Worm (Caenorhabditis elegans) whole organism, young adult: Measurements from ENCODE around the gene cyy-1.

ENCODE experiments used
- C17E4.6 ChIP-seq: fragments of 200-800 bp; sonication (Bioruptor generic); IDR thresholded peaks from 2 replicates; pipeline ENCODE4 v1.3.6; 2022; ENCODE audit warnings: missing genetic modification reagents, missing genetic modification characterization, missing compliant biosample characterization
- D2030.7 ChIP-seq: fragments of 200-800 bp; sonication (Bioruptor generic); IDR thresholded peaks from 2 replicates; pipeline ENCODE4 v1.3.6; 2022; ENCODE audit warnings: missing genetic modification reagents, missing genetic modification characterization, missing compliant biosample characterization
- F22D6.2 ChIP-seq: sonication (generic microtip); optimal IDR thresholded peaks from 2 replicates; lab custom pipeline; 2016; ENCODE audit warnings: mild to moderate bottlenecking, missing genetic modification characterization, missing compliant biosample characterization
- F49E8.2 ChIP-seq: sonication (generic microtip); optimal IDR thresholded peaks from 3 replicates; lab custom pipeline; 2017; ENCODE audit warnings: missing genetic modification characterization, mild to moderate bottlenecking, missing compliant biosample characterization, antibody characterized with exemption, moderate library complexity; ENCODE audit not compliant: insufficient read depth
- F52B5.7 ChIP-seq: sonication (generic microtip); optimal IDR thresholded peaks from 2 replicates; lab custom pipeline; 2016; ENCODE audit warnings: mild to moderate bottlenecking, missing genetic modification characterization, missing compliant biosample characterization
- F57C9.4 ChIP-seq: sonication (generic microtip); optimal IDR thresholded peaks from 2 replicates; lab custom pipeline; 2017; ENCODE audit warnings: mild to moderate bottlenecking, missing genetic modification characterization, missing compliant biosample characterization
- K11D2.4 ChIP-seq: fragments of 200-800 bp; sonication (Bioruptor generic); IDR thresholded peaks from 2 replicates; pipeline ENCODE4 v1.3.6; 2022; ENCODE audit warnings: missing genetic modification reagents, missing genetic modification characterization, missing compliant biosample characterization
- T07F8.4 ChIP-seq: sonication (generic microtip); optimal IDR thresholded peaks from 2 replicates; lab custom pipeline; 2016; ENCODE audit warnings: mild to moderate bottlenecking, missing genetic modification characterization, moderate library complexity, missing compliant biosample characterization
- Y53F4B.3 ChIP-seq: fragments of 200-800 bp; sonication (Bioruptor generic); IDR thresholded peaks from 2 replicates; pipeline ENCODE4 v1.3.6; 2022; ENCODE audit warnings: missing genetic modification reagents, missing genetic modification characterization, missing compliant biosample characterization
- Y56A3A.18 ChIP-seq: fragments of 200-800 bp; sonication (Bioruptor generic); IDR thresholded peaks from 2 replicates; pipeline ENCODE4 v1.3.6; 2022; ENCODE audit warnings: missing genetic modification reagents, missing genetic modification characterization, missing compliant biosample characterization
- akir-1 ChIP-seq: fragments of 200-800 bp; sonication (Bioruptor generic); optimal IDR thresholded peaks from 2 replicates; lab custom pipeline; 2018; ENCODE audit warnings: mild to moderate bottlenecking, missing genetic modification characterization, moderate library complexity, missing compliant biosample characterization
- ama-1 ChIP-seq, 3 experiments: fragments of 150-350 bp in 1 of 3; sonication (generic microtip) in 2 of 3; optimal IDR thresholded peaks; 2 replicates each; lab custom pipeline; 2014 to 2018; ENCODE audit warnings: missing biosample characterization in 2 of 3, missing genetic modification characterization in 2 of 3, missing genetic modification reagents in 2 of 3
- aptf-3 ChIP-seq: fragments of 200-800 bp; sonication (Bioruptor generic); IDR thresholded peaks from 2 replicates; pipeline ENCODE4 v1.3.6; 2022; ENCODE audit warnings: missing genetic modification characterization, missing compliant biosample characterization
- attf-3 ChIP-seq: fragments of 200-800 bp; sonication (Bioruptor generic); conservative IDR thresholded peaks from 2 replicates; pipeline ENCODE4 v1.3.6; 2022; ENCODE audit warnings: missing genetic modification reagents, missing genetic modification characterization, missing compliant biosample characterization
- attf-5 ChIP-seq: fragments of 200-800 bp; sonication (Bioruptor generic); optimal IDR thresholded peaks from 2 replicates; lab custom pipeline; 2018; ENCODE audit warnings: mild to moderate bottlenecking, missing genetic modification characterization, missing compliant biosample characterization
- ccch-3 ChIP-seq: fragments of 200-800 bp; sonication (Bioruptor generic); optimal IDR thresholded peaks from 2 replicates; lab custom pipeline; 2018; ENCODE audit warnings: mild to moderate bottlenecking, missing genetic modification characterization, missing compliant biosample characterization
- ceh-100 ChIP-seq: fragments of 200-800 bp; sonication (Bioruptor generic); IDR thresholded peaks from 2 replicates; pipeline ENCODE4 v1.3.6; 2022; ENCODE audit warnings: missing genetic modification reagents, missing genetic modification characterization, missing compliant biosample characterization
- ceh-27 ChIP-seq: fragments of 200-800 bp; sonication (Bioruptor generic); optimal IDR thresholded peaks from 2 replicates; lab custom pipeline; 2018; ENCODE audit warnings: mild to moderate bottlenecking, missing genetic modification characterization, moderate library complexity, missing compliant biosample characterization
- chd-7 ChIP-seq: sonication (generic microtip); optimal IDR thresholded peaks from 2 replicates; lab custom pipeline; 2016; ENCODE audit warnings: mild to moderate bottlenecking, missing genetic modification characterization, moderate library complexity, missing compliant biosample characterization
- dpff-1 ChIP-seq: sonication (generic microtip); optimal IDR thresholded peaks from 2 replicates; lab custom pipeline; 2017; ENCODE audit warnings: mild to moderate bottlenecking, missing genetic modification characterization, missing compliant biosample characterization
- egrh-3 ChIP-seq: fragments of 200-800 bp; sonication (Bioruptor generic); IDR thresholded peaks from 2 replicates; pipeline ENCODE4 v1.3.6; 2022; ENCODE audit warnings: missing genetic modification reagents, missing genetic modification characterization, missing compliant biosample characterization
- ets-4 ChIP-seq: fragments of 200-800 bp; sonication (Bioruptor generic); optimal IDR thresholded peaks from 2 replicates; lab custom pipeline; 2018; ENCODE audit warnings: mild to moderate bottlenecking, missing genetic modification characterization, missing compliant biosample characterization
- fkh-3 ChIP-seq: sonication (generic microtip); optimal IDR thresholded peaks from 2 replicates; lab custom pipeline; 2016; ENCODE audit warnings: mild to moderate bottlenecking, missing genetic modification characterization, missing compliant biosample characterization
- gei-17 ChIP-seq: fragments of 200-800 bp; sonication (Bioruptor generic); optimal IDR thresholded peaks from 2 replicates; lab custom pipeline; 2018; ENCODE audit warnings: mild to moderate bottlenecking, missing genetic modification characterization, missing compliant biosample characterization
- hmg-1.2 ChIP-seq: fragments of 200-800 bp; sonication (Bioruptor generic); IDR thresholded peaks from 2 replicates; pipeline ENCODE4 v1.3.6; 2022; ENCODE audit warnings: missing genetic modification reagents, missing genetic modification characterization, missing compliant biosample characterization
- hrde-1 ChIP-seq: sonication (generic microtip); optimal IDR thresholded peaks from 2 replicates; lab custom pipeline; 2016; ENCODE audit warnings: missing genetic modification characterization, mild to moderate bottlenecking, missing compliant biosample characterization, moderate library complexity, missing genotype, missing genetic modification reagents, borderline replicate concordance
- let-607 ChIP-seq, 2 experiments: fragments of 200-800 bp in 1 of 2; sonication (Bioruptor generic) in 1 of 2; sonication (generic microtip) in 1 of 2; optimal IDR thresholded peaks; 2 replicates each; lab custom pipeline; 2016 to 2018; ENCODE audit warnings: mild to moderate bottlenecking in 2 of 2, missing compliant biosample characterization in 2 of 2, missing genetic modification characterization in 2 of 2, moderate library complexity in 2 of 2, missing genotype in 1 of 2
- lin-35 ChIP-seq, 3 experiments: fragments of 150-350 bp in 2 of 3; sonication (generic microtip) in 1 of 3; optimal IDR thresholded peaks; 2 replicates each; lab custom pipeline; 2014 to 2018; ENCODE audit warnings: missing biosample characterization in 3 of 3, missing genetic modification characterization in 3 of 3, missing genetic modification reagents in 3 of 3
- lir-1 ChIP-seq: fragments of 200-800 bp; sonication (Bioruptor generic); conservative IDR thresholded peaks from 2 replicates; pipeline ENCODE4 v1.3.6; 2022; ENCODE audit warnings: missing genetic modification reagents, missing genetic modification characterization, missing compliant biosample characterization
- lsy-27 ChIP-seq: sonication (generic microtip); optimal IDR thresholded peaks from 2 replicates; lab custom pipeline; 2017; ENCODE audit warnings: missing genetic modification characterization, mild to moderate bottlenecking, missing compliant biosample characterization, antibody characterized with exemption, missing genotype, borderline replicate concordance; ENCODE audit not compliant: insufficient read depth
- madf-10 ChIP-seq: sonication (generic microtip); optimal IDR thresholded peaks from 2 replicates; lab custom pipeline; 2016; ENCODE audit warnings: mild to moderate bottlenecking, missing genetic modification characterization, missing compliant biosample characterization
- mel-28 ChIP-seq: sonication (generic microtip); optimal IDR thresholded peaks from 2 replicates; lab custom pipeline; 2016; ENCODE audit warnings: borderline replicate concordance, mild to moderate bottlenecking, missing genetic modification characterization, missing compliant biosample characterization
- nfya-2 ChIP-seq: fragments of 200-800 bp; sonication (Bioruptor generic); IDR thresholded peaks from 2 replicates; pipeline ENCODE4 v1.3.6; 2022; ENCODE audit warnings: missing genetic modification reagents, missing genetic modification characterization, missing compliant biosample characterization
- nhr-120 ChIP-seq: fragments of 200-800 bp; sonication (Bioruptor generic); IDR thresholded peaks from 2 replicates; pipeline ENCODE4 v1.3.6; 2022; ENCODE audit warnings: missing genetic modification characterization, missing compliant biosample characterization
- rec-8 ChIP-seq, 2 experiments: sonication (generic microtip); optimal IDR thresholded peaks; 2 replicates each; lab custom pipeline; 2016; ENCODE audit warnings: mild to moderate bottlenecking in 2 of 2, missing genetic modification characterization in 2 of 2, missing genetic modification reagents in 2 of 2, missing genotype in 2 of 2, missing biosample characterization in 1 of 2, missing compliant biosample characterization in 1 of 2, moderate library complexity in 1 of 2
- snpc-3.4 ChIP-seq: sonication (generic microtip); optimal IDR thresholded peaks from 2 replicates; lab custom pipeline; 2017; ENCODE audit warnings: missing genetic modification characterization, mild to moderate bottlenecking, missing compliant biosample characterization, antibody characterized with exemption, moderate library complexity, missing genotype, missing genetic modification reagents
- tlf-1 ChIP-seq: fragments of 200-800 bp; sonication (Bioruptor generic); optimal IDR thresholded peaks from 2 replicates; lab custom pipeline; 2018; ENCODE audit warnings: mild to moderate bottlenecking, missing genetic modification characterization, missing compliant biosample characterization
- unc-130 ChIP-seq: sonication (generic microtip); optimal IDR thresholded peaks from 2 replicates; lab custom pipeline; 2016; ENCODE audit warnings: missing genetic modification reagents, missing genetic modification characterization, missing compliant biosample characterization
- xnd-1 ChIP-seq: sonication (generic microtip); optimal IDR thresholded peaks from 2 replicates; lab custom pipeline; 2016; ENCODE audit warnings: missing genotype, missing genetic modification reagents, missing genetic modification characterization, missing compliant biosample characterization
- ztf-18 ChIP-seq: sonication (generic microtip); optimal IDR thresholded peaks from 2 replicates; lab custom pipeline; 2016; ENCODE audit warnings: missing genotype, mild to moderate bottlenecking, missing genetic modification characterization, missing compliant biosample characterization
- ztf-22 ChIP-seq: fragments of 200-800 bp; sonication (Bioruptor generic); optimal IDR thresholded peaks from 2 replicates; lab custom pipeline; 2018; ENCODE audit warnings: mild to moderate bottlenecking, missing genetic modification characterization, moderate library complexity, missing compliant biosample characterization
- ztf-3 ChIP-seq: fragments of 200-800 bp; sonication (Bioruptor generic); optimal IDR thresholded peaks from 2 replicates; lab custom pipeline; 2018; ENCODE audit warnings: mild to moderate bottlenecking, missing genetic modification characterization, missing compliant biosample characterization

Gene cyy-1

ce11 chrIII:8425076-8425475 is 19.4 kb downstream of the cyy-1 start (continued):
- peak; percentile 86 for TF ChIP-seq hmg-1.2 (GFP tag; lab: Robert Waterston, UW)
- TF ChIP-seq lsy-27 (tag; lab: Kevin White, UChicago) = no peak
- no peak for TF ChIP-seq ama-1 (optimal IDR thresholded peaks at IDR 0.05; lab: Kevin White, UChicago)
- TF ChIP-seq ama-1 (GFP tag; optimal IDR thresholded peaks at IDR 0.05; lab: Kevin White, UChicago) = no peak
- peak; percentile 47; the same call in 1 of the 2 replicates for TF ChIP-seq attf-3 (GFP tag; lab: Robert Waterston, UW)
- TF ChIP-seq madf-10 (tag; lab: Kevin White, UChicago) = peak; percentile 65
- no peak for TF ChIP-seq Y53F4B.3
- peak; percentile 65; the same call in 1 of the 2 replicates for TF ChIP-seq Y56A3A.18 (GFP tag; lab: Robert Waterston, UW)
- TF ChIP-seq F57C9.4 (tag; lab: Kevin White, UChicago) = no peak
- TF ChIP-seq akir-1 = no peak
- TF ChIP-seq nfya-2 = no peak
- no peak for TF ChIP-seq ztf-3
- TF ChIP-seq tlf-1 (GFP tag; lab: Kevin White, UChicago) = no peak
- TF ChIP-seq aptf-3 (GFP tag; lab: Robert Waterston, UW) = no peak
- TF ChIP-seq ztf-18 (tag; lab: Kevin White, UChicago) = peak; percentile 38
- TF ChIP-seq snpc-3.4 (tag; lab: Kevin White, UChicago) = no peak
- no peak for TF ChIP-seq T07F8.4 (tag; lab: Kevin White, UChicago)
- TF ChIP-seq K11D2.4 (GFP tag; lab: Robert Waterston, UW) = no peak
- TF ChIP-seq hrde-1 (tag; lab: Kevin White, UChicago) = no peak
- no peak for TF ChIP-seq rec-8 (tag; optimal IDR thresholded peaks at IDR 0.05; lab: Kevin White, UChicago)
- peak; percentile 68 for TF ChIP-seq ets-4 (GFP tag; lab: Kevin White, UChicago)
- no peak for TF ChIP-seq mel-28 (tag; lab: Kevin White, UChicago)
- peak; percentile 90 to 92 for TF ChIP-seq let-607 (tag; optimal IDR thresholded peaks at IDR 0.05; lab: Kevin White, UChicago)
- no peak for TF ChIP-seq gei-17 (GFP tag; lab: Kevin White, UChicago)
- no peak for TF ChIP-seq ztf-22
- no peak for TF ChIP-seq D2030.7 (GFP tag; lab: Robert Waterston, UW)
- peak; percentile 49 for TF ChIP-seq ceh-27 (GFP tag; lab: Kevin White, UChicago)
- TF ChIP-seq F49E8.2 (tag; lab: Kevin White, UChicago) = no peak
- TF ChIP-seq fkh-3 (tag; lab: Kevin White, UChicago) = no peak
- no peak for TF ChIP-seq xnd-1
- peak; percentile 35 for TF ChIP-seq F22D6.2 (tag; lab: Kevin White, UChicago)
- TF ChIP-seq lir-1 (GFP tag; lab: Robert Waterston, UW) = 0 out of 2 replicates have a peak, but pooled peaks have one; percentile 9
- TF ChIP-seq F52B5.7 = no peak
- no peak for TF ChIP-seq ceh-100 (GFP tag; lab: Robert Waterston, UW)
- TF ChIP-seq dpff-1 (tag; lab: Kevin White, UChicago) = no peak
- peak in 1 of 3 experiments; percentile 27 for TF ChIP-seq lin-35 (GFP tag; optimal IDR thresholded peaks at IDR 0.05; lab: Kevin White, UChicago)
- TF ChIP-seq egrh-3 (GFP tag; lab: Robert Waterston, UW) = peak; percentile 41
- TF ChIP-seq unc-130 (GFP tag; lab: Kevin White, UChicago) = no peak
- TF ChIP-seq nhr-120 (GFP tag; lab: Robert Waterston, UW) = no peak
- no peak for TF ChIP-seq C17E4.6 (GFP tag; lab: Robert Waterston, UW)
- TF ChIP-seq ccch-3 = no peak
- TF ChIP-seq chd-7 = peak; percentile 20
- TF ChIP-seq attf-5 (GFP tag; lab: Kevin White, UChicago) = peak; percentile 84
